Fruit fly (Drosophila melanogaster): Measurements from ENCODE around the gene CG15548.

The CG15548 gene

dm6 chr3R:30916024-30916423 lies 43.5 kb upstream of the CG15548 start:
- TF ChIP-seq Hnf4 (GFP tag; optimal IDR thresholded peaks at IDR 0.05) (no peak), Dfd (GFP tag; optimal IDR thresholded peaks at IDR 0.05) (peak; percentile 94), fru (GFP tag; optimal IDR thresholded peaks at IDR 0.05) (no peak), N (GFP tag; optimal IDR thresholded peaks at IDR 0.05) (no peak), psq (GFP tag; optimal IDR thresholded peaks at IDR 0.05) (no peak)

dm6 chr3R:30918872-30919271 lies 40.6 kb upstream of the CG15548 start:
- TF ChIP-seq fru (GFP tag; optimal IDR thresholded peaks at IDR 0.05) = no peak
- TF ChIP-seq rgr (GFP tag; optimal IDR thresholded peaks at IDR 0.05) = no peak
- no peak for TF ChIP-seq foxo (GFP tag; optimal IDR thresholded peaks at IDR 0.05)
- no peak for TF ChIP-seq jim (GFP tag; optimal IDR thresholded peaks at IDR 0.05)

dm6 chr3R:30922414-30922813 lies 37.1 kb upstream of the CG15548 start:
- no peak for TF ChIP-seq CG9705 (GFP tag; optimal IDR thresholded peaks at IDR 0.05)
- no peak for TF ChIP-seq tai (GFP tag; optimal IDR thresholded peaks at IDR 0.05)
- TF ChIP-seq Hnf4 (GFP tag; optimal IDR thresholded peaks at IDR 0.05) = no peak
- no peak for TF ChIP-seq Mio (GFP tag; optimal IDR thresholded peaks at IDR 0.05)
- no peak for TF ChIP-seq dmrt93B (GFP tag; optimal IDR thresholded peaks at IDR 0.05)
- TF ChIP-seq CrebA (GFP tag; optimal IDR thresholded peaks at IDR 0.05; ENCODE audit: borderline replicate concordance) = no peak
- TF ChIP-seq foxo (GFP tag; optimal IDR thresholded peaks at IDR 0.05) = no peak
- TF ChIP-seq CG32264 (GFP tag; optimal IDR thresholded peaks at IDR 0.05) = no peak
- TF ChIP-seq Myc (optimal IDR thresholded peaks at IDR 0.05) = no peak
- no peak for TF ChIP-seq h (GFP tag; optimal IDR thresholded peaks at IDR 0.05)
- TF ChIP-seq Hr78 (GFP tag; optimal IDR thresholded peaks at IDR 0.05) = no peak
- TF ChIP-seq Dif (GFP tag; optimal IDR thresholded peaks at IDR 0.05; ENCODE audit: partially characterized antibody) = no peak
- TF ChIP-seq rgr (GFP tag; optimal IDR thresholded peaks at IDR 0.05) = no peak
- no peak for TF ChIP-seq brk (GFP tag; optimal IDR thresholded peaks at IDR 0.05)
- TF ChIP-seq br (GFP tag; optimal IDR thresholded peaks at IDR 0.05) = no peak
- TF ChIP-seq woc (GFP tag; optimal IDR thresholded peaks at IDR 0.05) = no peak
- no peak for TF ChIP-seq psq (GFP tag; optimal IDR thresholded peaks at IDR 0.05)

dm6 chr3R:30923581-30923980 lies 35.9 kb upstream of the CG15548 start:
- no peak for TF ChIP-seq CG9705 (GFP tag; optimal IDR thresholded peaks at IDR 0.05)
- TF ChIP-seq dmrt93B (GFP tag; optimal IDR thresholded peaks at IDR 0.05) = no peak
- no peak for TF ChIP-seq pan (optimal IDR thresholded peaks at IDR 0.05)
- no peak for TF ChIP-seq Abd-B (GFP tag; optimal IDR thresholded peaks at IDR 0.05)
- no peak for TF ChIP-seq dl (GFP tag; optimal IDR thresholded peaks at IDR 0.05; ENCODE audit: insufficient read depth in 1 of 2, partially characterized antibody in 2 of 2)
- no peak for TF ChIP-seq Jra (GFP tag; optimal IDR thresholded peaks at IDR 0.05)
- TF ChIP-seq Rel (GFP tag; optimal IDR thresholded peaks at IDR 0.05) = no peak
- TF ChIP-seq Rel (tag; optimal IDR thresholded peaks at IDR 0.05) = no peak
- no peak for TF ChIP-seq CG32264 (GFP tag; optimal IDR thresholded peaks at IDR 0.05)
- TF ChIP-seq Hnf4 (GFP tag; optimal IDR thresholded peaks at IDR 0.05) = no peak
- TF ChIP-seq GATAd (GFP tag; optimal IDR thresholded peaks at IDR 0.05) = no peak
- TF ChIP-seq ey (GFP tag; optimal IDR thresholded peaks at IDR 0.05) = no peak
- TF ChIP-seq sage (GFP tag; optimal IDR thresholded peaks at IDR 0.05) = no peak

dm6 chr3R:30925436-30925835 lies 34.1 kb upstream of the CG15548 start:
- TF ChIP-seq Hr78 (GFP tag; optimal IDR thresholded peaks at IDR 0.05) (no peak), woc (GFP tag; optimal IDR thresholded peaks at IDR 0.05) (no peak), CrebA (GFP tag; optimal IDR thresholded peaks at IDR 0.05; ENCODE audit: borderline replicate concordance) (no peak), foxo (GFP tag; optimal IDR thresholded peaks at IDR 0.05) (no peak), rgr (GFP tag; optimal IDR thresholded peaks at IDR 0.05) (no peak), Abd-B (GFP tag; optimal IDR thresholded peaks at IDR 0.05) (no peak), HLH106 (tag; optimal IDR thresholded peaks at IDR 0.05) (no peak), dl (GFP tag; optimal IDR thresholded peaks at IDR 0.05; ENCODE audit: insufficient read depth in 1 of 2, partially characterized antibody in 2 of 2) (no peak), Jra (GFP tag; optimal IDR thresholded peaks at IDR 0.05) (no peak), psq (GFP tag; optimal IDR thresholded peaks at IDR 0.05) (no peak), CG9705 (GFP tag; optimal IDR thresholded peaks at IDR 0.05) (no peak), usp (GFP tag; optimal IDR thresholded peaks at IDR 0.05) (no peak), dsf (GFP tag; optimal IDR thresholded peaks at IDR 0.05; ENCODE audit: borderline replicate concordance) (no peak), dmrt93B (GFP tag; optimal IDR thresholded peaks at IDR 0.05) (no peak), sv (GFP tag; optimal IDR thresholded peaks at IDR 0.05) (no peak), Dfd (GFP tag; optimal IDR thresholded peaks at IDR 0.05) (no peak), pan (optimal IDR thresholded peaks at IDR 0.05) (no peak)

Measured in whole organism, wandering third instar larva.